Fruit fly (Drosophila melanogaster) S2 (cell line): Measurements from ENCODE around the gene enc.

Experiments
- CG8478 ChIP-seq: fragments of >200 bp; optimal IDR thresholded peaks from 2 replicates; lab custom pipeline; 2018
- CTCF ChIP-seq, 2 experiments: fragments of >200 bp; optimal IDR thresholded peaks; 2 replicates each; lab custom pipeline; 2018

enc gene

dm6 chr3L:3850477-3850876 lies 32.0 kb downstream of the enc start:
- TF ChIP-seq CG8478 (lab: Kevin White, UChicago) (no peak), CTCF (optimal IDR thresholded peaks at IDR 0.05; lab: Kevin White, UChicago) (no peak)

DNA sequence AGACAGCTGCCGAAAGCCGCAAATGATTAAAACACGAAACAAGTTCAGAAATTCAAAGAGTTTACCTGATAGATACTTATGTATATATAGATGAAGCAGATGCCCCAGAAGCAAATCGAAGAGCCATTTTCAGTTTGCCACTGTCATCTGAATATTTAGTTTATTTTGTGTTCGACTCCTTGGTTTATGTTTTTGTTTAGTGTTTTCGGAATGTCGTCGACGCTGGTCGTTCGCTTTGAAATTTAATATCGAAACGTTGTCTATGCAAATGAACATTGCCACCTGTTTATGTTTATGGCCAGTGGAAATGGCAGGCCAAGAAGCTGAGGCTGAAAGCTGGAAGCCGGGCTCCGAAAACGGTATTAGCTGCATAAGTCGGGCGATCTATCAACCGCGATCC lies 32.6 kb downstream of the enc start:
- no peak for TF ChIP-seq CTCF (optimal IDR thresholded peaks at IDR 0.05; lab: Kevin White, UChicago)
- TF ChIP-seq CG8478 (lab: Kevin White, UChicago) = no peak

DNA sequence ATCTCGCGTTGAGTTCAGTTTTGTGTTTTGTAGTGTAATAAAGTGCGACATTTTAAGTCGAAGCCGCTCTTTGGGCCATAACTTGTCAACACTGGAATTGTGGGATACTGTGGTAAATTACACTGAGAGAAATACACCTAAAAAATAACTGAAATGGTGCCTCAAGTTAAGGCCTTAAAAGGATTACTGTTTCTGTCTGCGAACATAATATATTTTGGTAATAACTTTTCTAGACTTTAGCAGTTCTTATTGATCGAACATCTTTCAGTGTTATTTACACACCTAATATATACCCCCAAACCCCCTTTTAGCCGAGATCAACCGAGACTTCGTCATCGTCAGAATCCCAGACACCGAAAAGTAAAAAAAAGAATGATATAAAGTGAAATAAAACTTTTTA lies 33.4 kb downstream of the enc start:
- TF ChIP-seq CG8478 (lab: Kevin White, UChicago) (no peak), CTCF (optimal IDR thresholded peaks at IDR 0.05; lab: Kevin White, UChicago) (no peak)

dm6 chr3L:3852842-3853241 lies 34.4 kb downstream of the enc start:
- TF ChIP-seq CTCF (optimal IDR thresholded peaks at IDR 0.05; lab: Kevin White, UChicago) (no peak), CG8478 (lab: Kevin White, UChicago) (no peak)

DNA sequence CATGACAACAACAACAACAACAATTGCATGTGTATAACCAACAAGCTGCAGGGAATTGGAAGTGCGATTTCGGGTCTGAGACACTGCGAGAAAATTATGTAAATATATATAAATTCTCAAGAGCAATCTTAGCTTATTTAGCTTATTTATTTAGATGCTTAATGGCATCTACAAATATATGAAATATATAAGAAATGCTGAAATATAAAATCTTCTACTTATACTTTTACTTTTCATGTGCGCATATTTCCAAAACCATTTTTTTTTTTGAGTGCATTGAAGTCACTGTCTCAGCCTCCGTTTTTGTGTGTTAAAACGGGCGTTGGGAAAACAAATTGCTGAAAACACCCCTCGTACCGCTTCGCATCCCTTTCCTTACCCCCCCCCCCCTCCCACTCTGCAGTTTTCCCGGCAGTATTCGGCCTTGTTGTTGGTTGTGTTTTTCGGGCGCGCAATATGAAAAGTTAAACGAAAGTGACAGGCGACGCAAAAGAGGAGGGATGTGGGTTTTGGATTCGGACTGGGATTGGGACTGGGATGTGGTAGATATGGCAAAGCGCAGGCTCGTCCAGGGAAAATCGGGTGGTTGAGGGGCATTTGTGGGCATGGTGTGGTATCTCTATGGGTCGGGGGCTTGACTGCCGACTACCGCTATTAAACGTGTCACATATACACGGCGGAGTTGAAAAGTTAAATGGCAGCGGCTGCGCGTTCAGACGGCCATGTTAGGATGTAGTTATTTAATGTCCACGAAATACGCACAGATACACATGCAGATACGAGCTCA lies 36.9 kb downstream of the enc start:
- TF ChIP-seq CG8478 (lab: Kevin White, UChicago) = no peak

DNA sequence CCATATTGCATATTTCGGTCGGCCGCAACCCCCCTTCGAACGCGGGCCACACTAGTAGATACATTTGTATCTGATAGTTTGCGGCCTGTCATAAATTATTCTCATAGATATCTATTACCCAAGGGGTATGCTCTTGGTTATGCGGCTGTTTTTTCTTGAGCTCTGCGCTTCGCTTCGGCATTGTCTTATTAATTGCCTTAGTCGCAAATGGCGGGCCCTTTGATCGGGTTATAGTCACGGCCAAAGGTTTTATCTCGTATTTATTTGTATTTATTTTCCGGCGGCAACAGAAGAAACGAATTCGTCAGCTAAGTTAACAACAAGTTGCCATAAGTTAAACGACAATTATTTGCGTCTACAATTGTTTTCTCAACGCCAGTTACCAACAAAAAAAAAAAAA lies 37.5 kb downstream of the enc start:
- no peak for TF ChIP-seq CG8478 (lab: Kevin White, UChicago)
- no peak for TF ChIP-seq CTCF (optimal IDR thresholded peaks at IDR 0.05; lab: Kevin White, UChicago)

DNA sequence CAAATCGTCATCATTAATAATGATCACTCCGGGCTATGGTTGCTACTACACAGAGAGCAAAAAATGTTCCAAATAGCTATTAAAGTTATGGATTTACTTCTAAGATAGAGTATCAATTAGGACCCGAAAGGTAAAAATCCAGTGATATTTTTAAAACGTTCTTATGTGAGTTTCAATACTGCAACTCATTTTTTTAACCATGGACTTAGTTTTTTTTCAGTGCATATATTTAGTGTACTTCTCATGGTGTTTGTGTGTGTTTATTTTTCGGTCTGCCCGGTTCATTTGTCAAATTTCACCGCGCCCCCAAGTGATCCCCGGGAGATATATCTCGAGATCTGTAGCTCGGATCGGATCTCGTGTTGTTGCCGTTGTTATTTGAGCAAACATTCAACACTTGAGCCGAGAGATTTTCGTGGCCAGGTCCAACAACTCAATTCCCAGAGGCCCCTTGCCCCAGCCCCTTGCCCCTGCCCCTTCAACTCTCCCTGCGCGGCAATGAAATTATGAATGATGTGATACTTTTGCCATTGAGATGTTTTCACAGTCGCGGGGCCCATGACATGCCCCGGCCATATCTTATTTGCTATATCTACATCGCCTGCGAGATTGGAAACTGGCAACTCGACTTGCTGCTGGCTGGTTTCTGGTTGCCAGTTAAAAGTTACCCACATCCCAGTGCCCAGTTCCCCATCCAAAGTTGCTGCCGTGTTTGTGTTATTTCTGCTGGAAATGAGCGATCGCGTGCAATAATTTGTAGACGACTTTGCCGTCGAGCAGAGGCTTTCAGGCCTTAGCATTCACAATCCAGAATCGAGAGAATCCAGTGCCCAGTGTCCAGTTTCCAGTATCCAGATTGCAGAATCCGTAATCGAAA lies 44.3 kb downstream of the enc start:
- TF ChIP-seq CG8478 (lab: Kevin White, UChicago) (no peak), CTCF (optimal IDR thresholded peaks at IDR 0.05; lab: Kevin White, UChicago) (no peak)

DNA sequence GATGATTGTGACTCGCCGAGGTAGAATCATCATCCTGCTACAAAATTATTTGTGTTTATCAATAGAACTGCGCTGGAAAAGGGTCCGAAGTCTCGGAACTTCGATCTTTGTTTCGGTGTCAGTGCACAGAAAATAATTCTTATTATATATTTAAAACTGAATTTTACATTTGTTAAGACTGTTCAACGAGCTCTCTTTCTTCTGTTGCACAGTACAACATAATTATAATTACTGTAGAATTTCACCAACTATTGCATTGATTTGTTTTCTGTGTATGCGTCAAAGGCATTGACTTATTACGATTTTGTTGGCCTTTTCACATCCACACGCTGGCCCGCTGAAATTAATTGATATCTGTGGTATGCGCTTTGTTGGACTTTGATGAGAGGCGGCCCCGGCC lies 45.0 kb downstream of the enc start:
- TF ChIP-seq CG8478 (lab: Kevin White, UChicago) (no peak), CTCF (optimal IDR thresholded peaks at IDR 0.05; lab: Kevin White, UChicago) (no peak)

dm6 chr3L:3865290-3865891 lies 46.9 kb downstream of the enc start:
- TF ChIP-seq CTCF (optimal IDR thresholded peaks at IDR 0.05; lab: Kevin White, UChicago) (no peak), CG8478 (lab: Kevin White, UChicago) (no peak)

DNA sequence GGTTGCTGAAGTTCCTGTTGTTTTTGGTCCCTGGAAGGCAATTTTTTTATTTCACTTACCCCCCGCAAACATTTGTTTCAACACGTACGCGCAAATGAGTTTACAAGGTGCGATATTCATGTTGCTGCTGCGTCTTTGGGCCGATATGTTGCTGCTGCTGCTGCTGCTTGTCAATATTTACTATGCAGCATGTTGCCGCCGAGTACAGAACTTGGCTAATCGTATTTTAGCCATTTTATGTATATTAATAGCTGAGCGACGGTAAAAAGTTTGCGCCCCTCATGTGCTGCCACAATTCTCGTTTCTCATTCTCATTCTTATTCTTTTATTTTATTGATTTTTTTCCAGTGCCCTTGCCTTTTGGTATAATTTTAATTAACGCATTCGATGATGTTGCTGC lies 48.0 kb downstream of the enc start:
- TF ChIP-seq CTCF (optimal IDR thresholded peaks at IDR 0.05; lab: Kevin White, UChicago) (no peak), CG8478 (lab: Kevin White, UChicago) (no peak)

DNA sequence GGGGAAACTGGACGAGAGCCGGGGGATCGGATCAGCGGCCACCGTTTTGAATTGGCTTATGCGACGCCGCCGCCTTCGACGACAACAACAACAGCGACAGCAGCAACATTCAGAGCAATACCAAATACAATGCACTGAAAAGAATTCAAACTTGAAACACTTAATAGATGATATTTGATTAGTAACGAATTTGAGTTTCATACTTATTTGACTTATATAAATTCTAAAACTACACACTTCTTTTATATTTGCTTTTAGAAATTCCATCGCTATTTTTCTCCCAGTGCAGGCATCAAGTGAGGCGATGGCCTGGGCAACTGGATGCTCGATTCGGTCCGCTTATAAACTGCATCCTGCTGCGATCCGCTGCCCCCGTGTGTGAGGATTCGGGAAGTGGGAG lies 49.5 kb downstream of the enc start:
- no peak for TF ChIP-seq CTCF (optimal IDR thresholded peaks at IDR 0.05; lab: Kevin White, UChicago)
- no peak for TF ChIP-seq CG8478 (lab: Kevin White, UChicago)

DNA sequence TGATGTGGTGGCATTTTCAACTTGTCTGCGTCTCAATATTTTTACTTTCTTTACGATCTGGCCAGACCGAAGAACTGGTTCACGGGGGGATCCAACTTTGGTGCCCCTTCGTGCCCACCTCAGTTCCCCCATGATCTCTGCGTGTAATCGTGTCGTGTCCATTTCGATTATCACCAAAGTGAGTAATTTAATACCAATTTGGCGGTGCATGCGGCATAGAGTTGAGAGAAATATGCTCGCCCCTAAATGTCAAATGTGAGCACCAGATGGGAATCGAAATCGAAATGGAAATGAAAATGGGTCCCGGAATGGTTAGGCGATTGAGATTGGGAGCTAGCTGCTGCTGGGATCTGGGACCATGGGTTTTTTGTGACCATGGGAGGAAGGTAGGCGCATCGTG lies 52.8 kb downstream of the enc start:
- TF ChIP-seq CG8478 (lab: Kevin White, UChicago) (no peak), CTCF (optimal IDR thresholded peaks at IDR 0.05; lab: Kevin White, UChicago) (no peak)

DNA sequence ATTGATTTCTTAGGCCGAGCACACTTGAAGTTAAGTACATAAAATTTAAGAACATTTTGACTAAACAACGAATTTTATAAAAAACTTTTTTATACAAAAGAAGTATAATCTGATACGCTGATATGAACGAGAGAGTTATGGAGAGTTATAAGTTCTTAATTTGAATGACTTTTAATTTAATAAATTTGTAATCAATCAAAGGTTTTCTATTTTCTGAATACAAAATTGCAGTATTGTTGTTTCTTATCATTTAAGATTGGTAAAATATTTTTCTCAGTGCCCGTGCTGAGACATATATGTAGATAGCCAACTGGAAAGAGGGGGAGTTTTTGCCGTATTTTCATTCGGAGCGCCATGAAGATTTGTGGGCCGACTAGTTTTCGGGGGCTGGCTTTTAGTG lies 54.6 kb downstream of the enc start:
- no peak for TF ChIP-seq CG8478 (lab: Kevin White, UChicago)

DNA sequence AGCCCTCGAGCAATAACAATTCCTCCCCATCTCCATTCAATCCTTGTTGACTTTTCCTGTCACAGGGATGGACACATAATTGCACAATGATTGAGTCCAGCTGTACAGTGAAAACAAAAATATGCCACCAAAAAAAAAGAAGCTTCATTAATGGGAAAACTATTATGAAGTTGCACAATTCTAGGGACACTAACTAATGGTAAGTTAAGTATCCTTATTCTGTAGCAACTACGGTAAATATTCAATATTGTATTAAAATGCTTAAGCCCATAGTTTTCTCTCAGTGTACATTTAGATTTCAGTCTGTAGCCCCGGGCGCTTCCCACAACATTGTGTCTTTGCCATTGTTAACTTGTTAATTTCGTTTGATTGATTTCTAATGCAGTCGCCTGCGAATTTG lies 56.5 kb downstream of the enc start:
- TF ChIP-seq CTCF (optimal IDR thresholded peaks at IDR 0.05; lab: Kevin White, UChicago) (no peak), CG8478 (lab: Kevin White, UChicago) (no peak)

DNA sequence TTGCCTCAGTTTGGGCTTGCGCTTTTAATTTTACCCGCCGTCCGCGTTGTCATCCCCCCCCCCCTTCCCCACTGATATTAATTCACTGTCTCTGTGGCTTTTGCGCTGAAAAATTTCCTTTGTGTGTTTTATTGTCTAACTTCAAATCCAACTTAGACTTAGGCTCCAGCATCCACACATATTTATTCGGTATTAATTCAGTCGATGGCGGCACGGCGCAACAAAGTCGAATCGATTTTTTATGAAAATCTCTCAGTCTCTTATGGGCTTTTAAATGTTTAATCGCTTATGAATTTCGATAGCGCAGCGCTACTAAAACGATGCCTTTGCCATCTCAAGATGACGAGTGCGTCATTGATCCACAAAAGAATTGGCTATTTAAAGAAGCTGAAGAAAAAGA lies 57.5 kb downstream of the enc start:
- TF ChIP-seq CG8478 (lab: Kevin White, UChicago) = no peak
- no peak for TF ChIP-seq CTCF (optimal IDR thresholded peaks at IDR 0.05; lab: Kevin White, UChicago)
